Worm (Caenorhabditis elegans): ENCODE data around the gene F18C5.10.

- no peak for TF ChIP-seq fkh-10 (GFP tag; optimal IDR thresholded peaks at IDR 0.05)
- no peak for TF ChIP-seq lin-13 (GFP tag; optimal IDR thresholded peaks at IDR 0.05)
- TF ChIP-seq snpc-4 (tag; optimal IDR thresholded peaks at IDR 0.05), result no peak
- peak; percentile 65 for TF ChIP-seq blmp-1 (tag; optimal IDR thresholded peaks at IDR 0.05)
- TF ChIP-seq dsc-1 (tag; optimal IDR thresholded peaks at IDR 0.05), result no peak
- TF ChIP-seq lin-35 (GFP tag; optimal IDR thresholded peaks at IDR 0.05), result no peak
- no peak for TF ChIP-seq fkh-4 (tag; optimal IDR thresholded peaks at IDR 0.05; ENCODE audit: borderline replicate concordance)
Measured at ce11 chrII:6562203-6562867, 1.1 kb upstream of the F18C5.10 start.
